Fruit fly (Drosophila melanogaster) whole organism, embryonic: ENCODE data around the gene Eig71Ek.

Experiments used
- CG10565 ChIP-seq: fragments of 200-800 bp; sonication (Bioruptor generic); optimal IDR thresholded peaks from 3 replicates; lab custom pipeline; 2016; ENCODE audit warnings: missing biosample characterization, mild to moderate bottlenecking, missing genetic modification characterization
- CG14710 ChIP-seq: fragments of 200-800 bp; sonication (Bioruptor generic); optimal IDR thresholded peaks from 3 replicates; lab custom pipeline; 2019; ENCODE audit warnings: missing biosample characterization, mild to moderate bottlenecking, missing genetic modification characterization, moderate library complexity
- CG16779 ChIP-seq: fragments of 200-800 bp; sonication (Bioruptor generic); IDR thresholded peaks from 2 replicates; pipeline ENCODE4 v1.3.6; 2022; ENCODE audit warnings: missing biosample characterization, missing genetic modification characterization
- CG6175 ChIP-seq: fragments of 200-800 bp; sonication (Bioruptor generic); IDR thresholded peaks from 3 replicates; pipeline ENCODE4 v1.3.6; 2022; ENCODE audit warnings: missing biosample characterization, missing genetic modification characterization
- CG6654 ChIP-seq: fragments of 200-800 bp; sonication (Bioruptor generic); optimal IDR thresholded peaks from 2 replicates; lab custom pipeline; 2017; ENCODE audit warnings: missing biosample characterization, mild to moderate bottlenecking, missing genetic modification characterization
- CG8290 ChIP-seq, 3 experiments: fragments of 200-800 bp; sonication (Bioruptor generic); optimal IDR thresholded peaks; 2 replicates each; lab custom pipeline; 2016 to 2019; ENCODE audit warnings: missing biosample characterization in 3 of 3, missing genetic modification characterization in 3 of 3, mild to moderate bottlenecking in 2 of 3, moderate library complexity in 1 of 3
- CHES-1-like ChIP-seq: fragments of 200-800 bp; sonication (Bioruptor generic); optimal IDR thresholded peaks from 2 replicates; lab custom pipeline; 2016; ENCODE audit warnings: missing biosample characterization, missing genetic modification characterization
- Mrtf ChIP-seq: fragments of 200-800 bp; sonication (Bioruptor generic); IDR thresholded peaks from 3 replicates; pipeline ENCODE4 v1.3.6; 2022; ENCODE audit warnings: missing biosample characterization, missing genetic modification characterization
- Opbp ChIP-seq: fragments of 200-800 bp; sonication (Bioruptor generic); IDR thresholded peaks from 3 replicates; pipeline ENCODE4 v1.3.6; 2022; ENCODE audit warnings: missing biosample characterization, missing genetic modification characterization; ENCODE audit not compliant: partially characterized antibody
- inv ChIP-seq: fragments of 200-800 bp; sonication (Bioruptor generic); IDR thresholded peaks from 2 replicates; pipeline ENCODE4 v1.3.6; 2022; ENCODE audit warnings: missing biosample characterization, missing genetic modification characterization; ENCODE audit not compliant: partially characterized antibody
- ken ChIP-seq: fragments of 200-800 bp; sonication (Bioruptor generic); IDR thresholded peaks from 3 replicates; pipeline ENCODE4 v1.3.6; 2022; ENCODE audit warnings: missing biosample characterization, missing genetic modification characterization
- luna ChIP-seq: fragments of 200-800 bp; sonication (Bioruptor generic); optimal IDR thresholded peaks from 2 replicates; lab custom pipeline; 2016; ENCODE audit warnings: missing biosample characterization, missing genetic modification characterization
- sens ChIP-seq: fragments of 200-800 bp; sonication (Bioruptor generic); peaks from one replicate; lab custom pipeline; 2016; ENCODE audit warnings: missing biosample characterization, missing genetic modification characterization
- wdn ChIP-seq: fragments of 200-800 bp; sonication (Bioruptor generic); IDR thresholded peaks from 2 replicates; pipeline ENCODE4 v1.3.6; 2022; ENCODE audit warnings: missing biosample characterization, missing genetic modification characterization

- TF ChIP-seq luna (GFP tag; lab: Kevin White, UChicago) (no peak), CG8290 (GFP tag; optimal IDR thresholded peaks at IDR 0.05; lab: Kevin White, UChicago) (no peak), CG8290 (tag; optimal IDR thresholded peaks at IDR 0.05; lab: Kevin White, UChicago) (no peak), CG16779 (no peak), Mrtf (GFP tag; lab: Robert Waterston, UW) (no peak), sens (no peak), CG6175 (GFP tag; lab: Robert Waterston, UW) (no peak), CG6654 (GFP tag; lab: Kevin White, UChicago) (no peak), CHES-1-like (GFP tag; lab: Kevin White, UChicago) (no peak), inv (GFP tag; lab: Robert Waterston, UW) (no peak), Opbp (GFP tag; lab: Robert Waterston, UW) (no peak), CG10565 (GFP tag; lab: Kevin White, UChicago) (no peak), wdn (GFP tag; lab: Robert Waterston, UW) (no peak), ken (GFP tag; lab: Robert Waterston, UW) (no peak), CG14710 (tag; lab: Kevin White, UChicago) (no peak)
Measured at dm6 chr3L:15679420-15679819, 18.4 kb downstream of the Eig71Ek start, which contains the start of gene CG7304.
